Fruit fly (Drosophila melanogaster) whole organism, embryonic: ENCODE measurements around the gene PIG-T.

Source experiments
- Ada2b ChIP-seq: fragments of 200-800 bp; sonication (Bioruptor generic); IDR thresholded peaks from 2 replicates; pipeline ENCODE4 v1.3.6; 2022; ENCODE audit warnings: missing biosample characterization, missing genetic modification characterization
- Adf1 ChIP-seq: fragments of 200-800 bp; sonication (Bioruptor generic); IDR thresholded peaks from 2 replicates; pipeline ENCODE4 v1.3.6; 2022; ENCODE audit warnings: missing biosample characterization, missing genetic modification characterization
- Blimp-1 ChIP-seq: fragments of 200-800 bp; sonication (Bioruptor generic); optimal IDR thresholded peaks from 3 replicates; lab custom pipeline; 2018; ENCODE audit warnings: missing biosample characterization, missing genetic modification characterization, mild to moderate bottlenecking, moderate library complexity, missing genetic modification reagents
- CG10543 ChIP-seq: fragments of 200-800 bp; sonication (Bioruptor generic); optimal IDR thresholded peaks from 3 replicates; lab custom pipeline; 2017; ENCODE audit warnings: missing biosample characterization, mild to moderate bottlenecking, missing genetic modification characterization, moderate library complexity
- CG10979 ChIP-seq: fragments of 200-800 bp; sonication (Bioruptor generic); optimal IDR thresholded peaks from 2 replicates; lab custom pipeline; 2018; ENCODE audit warnings: missing biosample characterization, mild to moderate bottlenecking, missing genetic modification characterization, moderate library complexity
- CG11723 ChIP-seq: fragments of 200-800 bp; sonication (Bioruptor generic); optimal IDR thresholded peaks from 2 replicates; lab custom pipeline; 2017; ENCODE audit warnings: missing biosample characterization, mild to moderate bottlenecking, missing genetic modification characterization
- CG12236 ChIP-seq: fragments of 200-800 bp; sonication (Bioruptor generic); optimal IDR thresholded peaks from 2 replicates; lab custom pipeline; 2016; ENCODE audit warnings: missing biosample characterization, missing genetic modification characterization
- CG13287 ChIP-seq: fragments of 200-800 bp; sonication (Bioruptor generic); IDR thresholded peaks from 2 replicates; pipeline ENCODE4 v1.3.6; 2022; ENCODE audit warnings: missing biosample characterization, missing genetic modification characterization; ENCODE audit not compliant: partially characterized antibody
- CG13424 ChIP-seq: fragments of 200-800 bp; sonication (Bioruptor generic); optimal IDR thresholded peaks from 2 replicates; lab custom pipeline; 2019; ENCODE audit warnings: missing biosample characterization, mild to moderate bottlenecking, missing genetic modification characterization, moderate library complexity
- CG1602 ChIP-seq: fragments of 200-800 bp; sonication (Bioruptor generic); optimal IDR thresholded peaks from 3 replicates; lab custom pipeline; 2016; ENCODE audit warnings: missing biosample characterization, missing genetic modification characterization
- CG17612 ChIP-seq: fragments of 200-800 bp; sonication (Bioruptor generic); IDR thresholded peaks from 2 replicates; pipeline ENCODE4 v1.3.6; 2022; ENCODE audit warnings: missing biosample characterization, missing genetic modification characterization
- CG2199 ChIP-seq: fragments of 200-800 bp; sonication (Bioruptor generic); IDR thresholded peaks from 3 replicates; pipeline ENCODE4 v1.3.6; 2022; ENCODE audit warnings: missing biosample characterization, missing genetic modification characterization
- CG2202 ChIP-seq: fragments of 200-800 bp; sonication (Bioruptor generic); optimal IDR thresholded peaks from 2 replicates; lab custom pipeline; 2018; ENCODE audit warnings: missing biosample characterization, mild to moderate bottlenecking, missing genetic modification characterization
- CG34422 ChIP-seq: fragments of 200-800 bp; sonication (Bioruptor generic); IDR thresholded peaks from 3 replicates; pipeline ENCODE4 v1.3.6; 2022; ENCODE audit warnings: missing biosample characterization, missing genetic modification characterization
- CG8478 ChIP-seq: fragments of >200 bp; optimal IDR thresholded peaks from 2 replicates; lab custom pipeline; 2018
- CG8765 ChIP-seq: fragments of 200-800 bp; sonication (Bioruptor generic); IDR thresholded peaks from 2 replicates; pipeline ENCODE4 v1.3.6; 2022; ENCODE audit warnings: missing biosample characterization, missing genetic modification characterization
- CG9797 ChIP-seq: fragments of 200-800 bp; sonication (Bioruptor generic); optimal IDR thresholded peaks from 3 replicates; lab custom pipeline; 2018; ENCODE audit warnings: missing biosample characterization, mild to moderate bottlenecking, missing genetic modification characterization
- CkIIα-i1 ChIP-seq: fragments of 200-800 bp; sonication (Bioruptor generic); IDR thresholded peaks from 2 replicates; pipeline ENCODE4 v1.3.6; 2022; ENCODE audit warnings: missing biosample characterization, missing genetic modification characterization
- CoRest ChIP-seq: fragments of 200-800 bp; sonication (Bioruptor generic); optimal IDR thresholded peaks from 3 replicates; lab custom pipeline; 2018; ENCODE audit warnings: missing biosample characterization, mild to moderate bottlenecking, missing genetic modification characterization, moderate library complexity
- HHEX ChIP-seq: fragments of 200-800 bp; sonication (Bioruptor generic); optimal IDR thresholded peaks from 3 replicates; lab custom pipeline; 2017; ENCODE audit warnings: missing biosample characterization, mild to moderate bottlenecking, missing genetic modification characterization, missing genetic modification reagents
- Hmr ChIP-seq: fragments of 200-800 bp; sonication (Bioruptor generic); optimal IDR thresholded peaks from 3 replicates; lab custom pipeline; 2017; ENCODE audit warnings: mild to moderate bottlenecking, missing biosample characterization, missing genetic modification reagents, missing genetic modification characterization
- Hmx ChIP-seq: fragments of 200-800 bp; sonication (Bioruptor generic); optimal IDR thresholded peaks from 2 replicates; lab custom pipeline; 2016; ENCODE audit warnings: missing biosample characterization, missing genetic modification characterization
- MESR4 ChIP-seq: fragments of 200-800 bp; sonication (Bioruptor generic); optimal IDR thresholded peaks from 2 replicates; lab custom pipeline; 2018; ENCODE audit warnings: missing biosample characterization, mild to moderate bottlenecking, missing genetic modification characterization, moderate library complexity
- Max ChIP-seq: fragments of 200-800 bp; sonication (Bioruptor generic); optimal IDR thresholded peaks from 2 replicates; lab custom pipeline; 2016; ENCODE audit warnings: missing biosample characterization, mild to moderate bottlenecking, missing genetic modification characterization
- Med ChIP-seq: fragments of 200-800 bp; sonication (Bioruptor generic); peaks from one replicate; lab custom pipeline; 2016; ENCODE audit warnings: missing biosample characterization, missing genetic modification characterization, mild to moderate bottlenecking, inconsistent platforms, moderate library complexity
- Mes4 ChIP-seq: fragments of 200-800 bp; sonication (Bioruptor generic); optimal IDR thresholded peaks from 2 replicates; lab custom pipeline; 2016; ENCODE audit warnings: missing biosample characterization, missing genetic modification characterization
- Optix ChIP-seq: fragments of 200-800 bp; sonication (Bioruptor generic); IDR thresholded peaks from 3 replicates; pipeline ENCODE4 v1.3.6; 2022; ENCODE audit warnings: missing biosample characterization, missing genetic modification characterization
- Six4 ChIP-seq: fragments of 200-800 bp; sonication (Bioruptor generic); optimal IDR thresholded peaks from 2 replicates; lab custom pipeline; 2016; ENCODE audit warnings: missing biosample characterization, missing genetic modification characterization
- Trl ChIP-seq, 3 experiments: fragments of >200 bp in 2 of 3; fragments of 200-800 bp in 1 of 3; sonication (Bioruptor generic) in 1 of 3; optimal IDR thresholded peaks; 2 replicates in 1 of 3; 3 replicates in 2 of 3; lab custom pipeline; 2016 to 2017; ENCODE audit warnings: missing biosample characterization in 1 of 3, missing genetic modification characterization in 1 of 3
- Xrp1 ChIP-seq: fragments of 200-800 bp; sonication (Bioruptor generic); IDR thresholded peaks from 2 replicates; pipeline ENCODE4 v1.3.6; 2022; ENCODE audit warnings: missing biosample characterization, missing genetic modification characterization
- amos ChIP-seq: fragments of 200-800 bp; sonication (Bioruptor generic); IDR thresholded peaks from 2 replicates; pipeline ENCODE4 v1.3.6; 2022; ENCODE audit warnings: missing biosample characterization, missing genetic modification characterization; ENCODE audit not compliant: partially characterized antibody
- br ChIP-seq: fragments of >200 bp; optimal IDR thresholded peaks from 2 replicates; lab custom pipeline; 2017
- bsh ChIP-seq, 2 experiments: fragments of 200-800 bp; sonication (Bioruptor generic); optimal IDR thresholded peaks; 2 replicates each; lab custom pipeline; 2017 to 2018; ENCODE audit warnings: mild to moderate bottlenecking in 2 of 2, missing biosample characterization in 2 of 2, missing genetic modification characterization in 2 of 2, moderate library complexity in 1 of 2
- crc ChIP-seq: fragments of 200-800 bp; sonication (Bioruptor generic); optimal IDR thresholded peaks from 2 replicates; lab custom pipeline; 2016; ENCODE audit warnings: missing biosample characterization, missing genetic modification characterization
- fd96Cb ChIP-seq: fragments of 200-800 bp; sonication (Bioruptor generic); optimal IDR thresholded peaks from 2 replicates; lab custom pipeline; 2018; ENCODE audit warnings: missing biosample characterization, mild to moderate bottlenecking, missing genetic modification characterization, moderate library complexity
- fu2 ChIP-seq: fragments of 200-800 bp; sonication (Bioruptor generic); optimal IDR thresholded peaks from 2 replicates; lab custom pipeline; 2016; ENCODE audit warnings: missing biosample characterization, missing genetic modification characterization
- gcm ChIP-seq: fragments of 200-800 bp; sonication (Bioruptor generic); optimal IDR thresholded peaks from 2 replicates; lab custom pipeline; 2019; ENCODE audit warnings: missing biosample characterization, mild to moderate bottlenecking, missing genetic modification characterization, moderate library complexity
- hkb ChIP-seq, 2 experiments: fragments of 200-800 bp in 1 of 2; fragments of >200 bp in 1 of 2; sonication (Bioruptor generic) in 1 of 2; IDR thresholded peaks in 1 of 2; optimal IDR thresholded peaks in 1 of 2; 2 replicates each; pipeline versions ENCODE4 v1.3.6 to Lab custom; 2017 to 2022; ENCODE audit warnings: missing biosample characterization in 1 of 2, missing genetic modification characterization in 1 of 2
- kay ChIP-seq: fragments of 200-800 bp; sonication (Bioruptor generic); optimal IDR thresholded peaks from 2 replicates; lab custom pipeline; 2016; ENCODE audit warnings: missing biosample characterization, missing genetic modification characterization
- ken ChIP-seq: fragments of 200-800 bp; sonication (Bioruptor generic); IDR thresholded peaks from 3 replicates; pipeline ENCODE4 v1.3.6; 2022; ENCODE audit warnings: missing biosample characterization, missing genetic modification characterization
- nerfin-2 ChIP-seq: fragments of 200-800 bp; sonication (Bioruptor generic); IDR thresholded peaks from 2 replicates; pipeline ENCODE4 v1.3.6; 2022; ENCODE audit warnings: missing biosample characterization, missing genetic modification characterization; ENCODE audit not compliant: partially characterized antibody
- pfk ChIP-seq: fragments of 200-800 bp; sonication (Bioruptor generic); optimal IDR thresholded peaks from 2 replicates; lab custom pipeline; 2018; ENCODE audit warnings: missing biosample characterization, mild to moderate bottlenecking, missing genetic modification characterization, moderate library complexity
- pnt ChIP-seq: fragments of 200-800 bp; sonication (Bioruptor generic); optimal IDR thresholded peaks from 3 replicates; lab custom pipeline; 2016; ENCODE audit warnings: missing biosample characterization, missing genetic modification characterization
- ranshi ChIP-seq: fragments of 200-800 bp; sonication (Bioruptor generic); IDR thresholded peaks from 2 replicates; pipeline ENCODE4 v1.3.6; 2022; ENCODE audit warnings: missing biosample characterization, missing genetic modification characterization
- rib ChIP-seq: fragments of 200-800 bp; sonication (Bioruptor generic); IDR thresholded peaks from 2 replicates; pipeline ENCODE4 v1.3.6; 2022; ENCODE audit warnings: missing biosample characterization, missing genetic modification characterization
- sens ChIP-seq: fragments of 200-800 bp; sonication (Bioruptor generic); peaks from one replicate; lab custom pipeline; 2016; ENCODE audit warnings: missing biosample characterization, missing genetic modification characterization
- sim ChIP-seq: fragments of 200-800 bp; sonication (Bioruptor generic); IDR thresholded peaks from 2 replicates; pipeline ENCODE4 v1.3.6; 2022; ENCODE audit warnings: missing biosample characterization, missing genetic modification characterization
- slbo ChIP-seq: fragments of 200-800 bp; sonication (Bioruptor generic); IDR thresholded peaks from 2 replicates; pipeline ENCODE4 v1.3.6; 2022; ENCODE audit warnings: missing biosample characterization, missing genetic modification characterization
- slp2 ChIP-seq: fragments of 200-800 bp; sonication (Bioruptor generic); optimal IDR thresholded peaks from 2 replicates; lab custom pipeline; 2016; ENCODE audit warnings: missing biosample characterization, missing genetic modification characterization
- trem ChIP-seq: fragments of 200-800 bp; optimal IDR thresholded peaks from 3 replicates; lab custom pipeline; 2019; ENCODE audit warnings: missing biosample characterization, mild to moderate bottlenecking, missing genetic modification characterization, moderate library complexity
- vfl ChIP-seq: fragments of 200-800 bp; sonication (Bioruptor generic); optimal IDR thresholded peaks from 2 replicates; lab custom pipeline; 2016; ENCODE audit warnings: missing biosample characterization, missing genetic modification characterization

The PIG-T gene

DNA sequence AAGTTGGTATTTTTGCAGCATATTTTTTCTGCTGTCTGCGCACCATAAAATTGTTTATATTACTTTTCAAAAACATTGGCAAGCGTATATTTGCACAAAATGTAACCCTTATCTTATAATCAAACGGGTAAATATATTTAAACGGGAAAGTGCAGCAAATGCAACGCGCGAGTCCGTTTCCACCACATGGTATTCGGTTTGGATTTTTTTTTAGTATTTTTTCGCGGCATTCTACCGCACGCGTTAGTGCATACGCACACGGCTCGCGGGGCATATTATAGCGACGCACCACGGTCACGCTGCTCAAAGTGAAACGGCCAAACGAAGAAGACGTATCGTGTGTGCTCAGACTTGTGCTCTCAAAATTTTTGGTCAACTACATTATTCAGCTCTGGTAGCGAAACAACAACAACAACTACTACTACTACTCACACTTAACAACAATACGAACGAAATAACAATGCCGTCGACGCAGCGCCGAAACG, 1.9 kb upstream of the PIG-T start, which contains the start of gene Trf2 (continued):
- no peak for TF ChIP-seq sim (GFP tag; lab: Robert Waterston, UW)
- no peak for TF ChIP-seq CG8478 (lab: Kevin White, UChicago)
- peak; percentile 38; the same call in 1 of the 2 replicates for TF ChIP-seq slbo
- TF ChIP-seq CG10979 = no peak
- no peak for TF ChIP-seq trem (tag; lab: Kevin White, UChicago)
- peak; percentile 54; the same call in 1 of the 2 replicates for TF ChIP-seq amos (GFP tag; lab: Robert Waterston, UW)
- no peak for TF ChIP-seq Blimp-1 (GFP tag; lab: Kevin White, UChicago)
- TF ChIP-seq ranshi = no peak; the same call in 1 of the 2 replicates
- peak; percentile 44; the same call in 1 of the 3 replicates for TF ChIP-seq CG34422 (GFP tag; lab: Robert Waterston, UW)
- TF ChIP-seq Ada2b (GFP tag; lab: Robert Waterston, UW) = no peak
- no peak for TF ChIP-seq br (lab: Kevin White, UChicago)
- no peak for TF ChIP-seq Optix (GFP tag; lab: Robert Waterston, UW)
- no peak for TF ChIP-seq CG12236 (GFP tag; lab: Kevin White, UChicago)
- no peak for TF ChIP-seq Hmr
- TF ChIP-seq bsh (GFP tag; optimal IDR thresholded peaks at IDR 0.05; lab: Kevin White, UChicago) = no peak
- no peak for TF ChIP-seq CkIIα-i1 (GFP tag; lab: Robert Waterston, UW)
- TF ChIP-seq rib = peak; percentile 36; the same call in 1 of the 2 replicates
- no peak for TF ChIP-seq hkb (optimal IDR thresholded peaks at IDR 0.05; lab: Kevin White, UChicago)
- peak; percentile 39; the same call in 1 of the 2 replicates for TF ChIP-seq hkb (GFP tag; IDR thresholded peaks at IDR 0.05; lab: Robert Waterston, UW)
- TF ChIP-seq CG9797 (GFP tag; lab: Kevin White, UChicago) = peak; percentile 86
- TF ChIP-seq CG13287 = peak; percentile 7; the same call in 1 of the 2 replicates
- peak; percentile 85 for TF ChIP-seq Med (GFP tag; lab: Kevin White, UChicago)
- TF ChIP-seq CoRest (tag; lab: Kevin White, UChicago) = no peak
- TF ChIP-seq Adf1 = no peak
- TF ChIP-seq CG11723 = no peak
- peak; percentile 31 for TF ChIP-seq HHEX (GFP tag; lab: Kevin White, UChicago)
- TF ChIP-seq CG10543 (GFP tag; lab: Kevin White, UChicago) = peak; percentile 11
- TF ChIP-seq Hmx (GFP tag; lab: Kevin White, UChicago) = no peak
- 0 out of 3 replicates have a peak, but pooled peaks have one; percentile 12 for TF ChIP-seq ken
- no peak for TF ChIP-seq fu2 (GFP tag; lab: Kevin White, UChicago)
- no peak for TF ChIP-seq CG13424 (tag; lab: Kevin White, UChicago)
- no peak for TF ChIP-seq CG1602 (GFP tag; lab: Kevin White, UChicago)
- no peak for TF ChIP-seq Xrp1
- no peak for TF ChIP-seq Trl (optimal IDR thresholded peaks at IDR 0.05; lab: Kevin White, UChicago)
- peak; percentile 9 for TF ChIP-seq Trl (GFP tag; optimal IDR thresholded peaks at IDR 0.05; lab: Kevin White, UChicago)
- TF ChIP-seq pfk (GFP tag; lab: Kevin White, UChicago) = no peak
- TF ChIP-seq CG2202 (tag; lab: Kevin White, UChicago) = no peak
- no peak for TF ChIP-seq fd96Cb
- TF ChIP-seq crc (GFP tag; lab: Kevin White, UChicago) = no peak
- TF ChIP-seq slp2 = no peak
- no peak for TF ChIP-seq pnt (GFP tag; lab: Kevin White, UChicago)
- no peak for TF ChIP-seq Six4
- peak; percentile 6 for TF ChIP-seq Mes4 (GFP tag; lab: Kevin White, UChicago)
- no peak for TF ChIP-seq CG2199
- no peak for TF ChIP-seq gcm
- TF ChIP-seq Max (GFP tag; lab: Kevin White, UChicago) = peak; percentile 3
- TF ChIP-seq sens (GFP tag; lab: Kevin White, UChicago) = peak; percentile 73
- TF ChIP-seq kay = no peak
- TF ChIP-seq vfl (GFP tag; lab: Kevin White, UChicago) = no peak
- peak; percentile 50 for TF ChIP-seq MESR4 (GFP tag; lab: Kevin White, UChicago)
- TF ChIP-seq CG8765 = peak; percentile 18; the same call in 1 of the 2 replicates
- TF ChIP-seq nerfin-2 (GFP tag; lab: Robert Waterston, UW) = no peak
- no peak for TF ChIP-seq CG17612 (GFP tag; lab: Robert Waterston, UW)
